Fruit fly (Drosophila melanogaster) whole organism, embryonic: ENCODE data around the gene CDase.

ENCODE experiments used
- Ada2b ChIP-seq: fragments of 200-800 bp; sonication (Bioruptor generic); IDR thresholded peaks from 2 replicates; pipeline ENCODE4 v1.3.6; 2022; ENCODE audit warnings: missing biosample characterization, missing genetic modification characterization
- Atf-2 ChIP-seq: fragments of 200-800 bp; sonication (Bioruptor generic); optimal IDR thresholded peaks from 2 replicates; lab custom pipeline; 2016; ENCODE audit warnings: missing biosample characterization, missing genetic modification characterization
- Awh ChIP-seq: fragments of 200-800 bp; sonication (Bioruptor generic); IDR thresholded peaks from 2 replicates; pipeline ENCODE4, ENCODE4 v1.3.6; 2022; ENCODE audit warnings: missing biosample characterization, missing genetic modification characterization
- B-H1 ChIP-seq: fragments of 200-800 bp; sonication (Bioruptor generic); IDR thresholded peaks from 3 replicates; pipeline ENCODE4 v1.3.6; 2022; ENCODE audit warnings: missing biosample characterization, missing genetic modification characterization
- CG10543 ChIP-seq: fragments of 200-800 bp; sonication (Bioruptor generic); optimal IDR thresholded peaks from 3 replicates; lab custom pipeline; 2017; ENCODE audit warnings: missing biosample characterization, mild to moderate bottlenecking, missing genetic modification characterization, moderate library complexity
- CG10565 ChIP-seq: fragments of 200-800 bp; sonication (Bioruptor generic); optimal IDR thresholded peaks from 3 replicates; lab custom pipeline; 2016; ENCODE audit warnings: missing biosample characterization, mild to moderate bottlenecking, missing genetic modification characterization
- CG10959 ChIP-seq: fragments of 200-800 bp; sonication (Bioruptor generic); IDR thresholded peaks from 2 replicates; pipeline ENCODE4 v1.3.6; 2022; ENCODE audit warnings: missing biosample characterization, missing genetic modification characterization
- CG11085 ChIP-seq: fragments of 200-800 bp; sonication (Bioruptor generic); IDR thresholded peaks from 2 replicates; pipeline ENCODE4 v1.3.6; 2022; ENCODE audit warnings: missing biosample characterization, missing genetic modification characterization
- CG11398 ChIP-seq: fragments of 200-800 bp; sonication (Bioruptor generic); optimal IDR thresholded peaks from 2 replicates; lab custom pipeline; 2016; ENCODE audit warnings: missing biosample characterization, missing genetic modification characterization
- CG13123 ChIP-seq: fragments of 200-800 bp; sonication (Bioruptor generic); optimal IDR thresholded peaks from 2 replicates; lab custom pipeline; 2016; ENCODE audit warnings: missing biosample characterization, missing genetic modification characterization
- CG13424 ChIP-seq: fragments of 200-800 bp; sonication (Bioruptor generic); optimal IDR thresholded peaks from 2 replicates; lab custom pipeline; 2019; ENCODE audit warnings: missing biosample characterization, mild to moderate bottlenecking, missing genetic modification characterization, moderate library complexity
- CG14441 ChIP-seq: fragments of 200-800 bp; sonication (Bioruptor generic); IDR thresholded peaks from 2 replicates; pipeline ENCODE4 v1.3.6; 2022; ENCODE audit warnings: missing biosample characterization, missing genetic modification characterization
- CG14860 ChIP-seq: fragments of 200-800 bp; sonication (Bioruptor generic); IDR thresholded peaks from 3 replicates; pipeline ENCODE4 v1.3.6; 2022; ENCODE audit warnings: missing biosample characterization, missing genetic modification characterization; ENCODE audit not compliant: partially characterized antibody
- CG1529 ChIP-seq: fragments of 200-800 bp; sonication (Bioruptor generic); optimal IDR thresholded peaks from 3 replicates; lab custom pipeline; 2018; ENCODE audit warnings: missing biosample characterization, missing genetic modification characterization
- CG17359 ChIP-seq: fragments of 200-800 bp; sonication (Bioruptor generic); optimal IDR thresholded peaks from 3 replicates; lab custom pipeline; 2018; ENCODE audit warnings: missing biosample characterization, mild to moderate bottlenecking, missing genetic modification characterization, moderate library complexity
- CG17912 ChIP-seq: fragments of 200-800 bp; sonication (Bioruptor generic); optimal IDR thresholded peaks from 2 replicates; lab custom pipeline; 2018; ENCODE audit warnings: missing biosample characterization, mild to moderate bottlenecking, missing genetic modification characterization
- CG5180 ChIP-seq: fragments of 200-800 bp; sonication (Bioruptor generic); optimal IDR thresholded peaks from 3 replicates; lab custom pipeline; 2017; ENCODE audit warnings: missing biosample characterization, missing genetic modification characterization, mild to moderate bottlenecking, moderate library complexity, missing genetic modification reagents
- CG6175 ChIP-seq: fragments of 200-800 bp; sonication (Bioruptor generic); IDR thresholded peaks from 3 replicates; pipeline ENCODE4 v1.3.6; 2022; ENCODE audit warnings: missing biosample characterization, missing genetic modification characterization
- CG6272 ChIP-seq: fragments of 200-800 bp; sonication (Bioruptor generic); IDR thresholded peaks from 2 replicates; pipeline ENCODE4 v1.3.6; 2022; ENCODE audit warnings: missing biosample characterization, missing genetic modification characterization
- CG6654 ChIP-seq: fragments of 200-800 bp; sonication (Bioruptor generic); optimal IDR thresholded peaks from 2 replicates; lab custom pipeline; 2017; ENCODE audit warnings: missing biosample characterization, mild to moderate bottlenecking, missing genetic modification characterization
- CG9876 ChIP-seq: fragments of 200-800 bp; sonication (Bioruptor generic); optimal IDR thresholded peaks from 2 replicates; lab custom pipeline; 2016; ENCODE audit warnings: missing biosample characterization, missing genetic modification characterization
- Dref ChIP-seq: fragments of 200-800 bp; sonication (Bioruptor generic); IDR thresholded peaks from 2 replicates; pipeline ENCODE4 v1.3.6; 2022; ENCODE audit warnings: missing biosample characterization, missing genetic modification characterization
- Ets97D ChIP-seq: fragments of 200-800 bp; sonication (Bioruptor generic); optimal IDR thresholded peaks from 3 replicates; lab custom pipeline; 2016; ENCODE audit warnings: missing biosample characterization, missing genetic modification characterization
- Mrtf ChIP-seq: fragments of 200-800 bp; sonication (Bioruptor generic); IDR thresholded peaks from 3 replicates; pipeline ENCODE4 v1.3.6; 2022; ENCODE audit warnings: missing biosample characterization, missing genetic modification characterization
- chn ChIP-seq: fragments of 200-800 bp; sonication (Bioruptor generic); optimal IDR thresholded peaks from 2 replicates; lab custom pipeline; 2016; ENCODE audit warnings: missing biosample characterization, missing genetic modification characterization
- dmrt11E ChIP-seq: fragments of 200-800 bp; sonication (Bioruptor generic); optimal IDR thresholded peaks from 3 replicates; lab custom pipeline; 2018; ENCODE audit warnings: missing biosample characterization, mild to moderate bottlenecking, missing genetic modification characterization, moderate library complexity
- dpn ChIP-seq, 2 experiments: fragments of 200-800 bp; sonication (Bioruptor generic); optimal IDR thresholded peaks; 3 replicates each; lab custom pipeline; 2016; ENCODE audit warnings: missing biosample characterization in 2 of 2, missing genetic modification characterization in 2 of 2
- gro ChIP-seq: fragments of 200-800 bp; sonication (Bioruptor generic); optimal IDR thresholded peaks from 2 replicates; lab custom pipeline; 2016; ENCODE audit warnings: missing biosample characterization, missing genetic modification characterization
- hb ChIP-seq: fragments of 200-800 bp; sonication (Bioruptor generic); IDR thresholded peaks from 3 replicates; pipeline ENCODE4 v1.3.6; 2022; ENCODE audit warnings: missing biosample characterization, missing genetic modification characterization; ENCODE audit not compliant: partially characterized antibody
- her ChIP-seq: fragments of 200-800 bp; sonication (Bioruptor generic); optimal IDR thresholded peaks from 2 replicates; lab custom pipeline; 2016; ENCODE audit warnings: missing biosample characterization, missing genetic modification characterization
- ken ChIP-seq: fragments of 200-800 bp; sonication (Bioruptor generic); IDR thresholded peaks from 3 replicates; pipeline ENCODE4 v1.3.6; 2022; ENCODE audit warnings: missing biosample characterization, missing genetic modification characterization
- knrl ChIP-seq: fragments of 200-800 bp; sonication (Bioruptor generic); IDR thresholded peaks from 3 replicates; pipeline ENCODE4 v1.3.6; 2022; ENCODE audit warnings: missing biosample characterization, missing genetic modification characterization; ENCODE audit not compliant: partially characterized antibody
- lov ChIP-seq, 2 experiments: fragments of 200-800 bp in 1 of 2; fragments of >200 bp in 1 of 2; sonication (Bioruptor generic) in 1 of 2; IDR thresholded peaks in 1 of 2; optimal IDR thresholded peaks in 1 of 2; 2 replicates in 1 of 2; 3 replicates in 1 of 2; pipeline versions ENCODE4 v1.3.6 to Lab custom; 2017 to 2022; ENCODE audit warnings: missing biosample characterization in 1 of 2, missing genetic modification characterization in 1 of 2
- nau ChIP-seq: fragments of 200-800 bp; sonication (Bioruptor generic); optimal IDR thresholded peaks from 3 replicates; lab custom pipeline; 2017; ENCODE audit warnings: missing biosample characterization, mild to moderate bottlenecking, missing genetic modification characterization, missing genetic modification reagents
- nom ChIP-seq: fragments of 200-800 bp; sonication (Bioruptor generic); optimal IDR thresholded peaks from 2 replicates; lab custom pipeline; 2017; ENCODE audit warnings: missing biosample characterization, missing genetic modification characterization, mild to moderate bottlenecking, moderate library complexity, missing genetic modification reagents
- odd ChIP-seq: fragments of 200-800 bp; sonication (Bioruptor generic); optimal IDR thresholded peaks from 2 replicates; lab custom pipeline; 2017; ENCODE audit warnings: missing biosample characterization, mild to moderate bottlenecking, missing genetic modification characterization
- prd ChIP-seq, 3 experiments: fragments of >200 bp in 2 of 3; fragments of 200-800 bp in 1 of 3; sonication (Bioruptor generic) in 1 of 3; optimal IDR thresholded peaks in 2 of 3; IDR thresholded peaks in 1 of 3; 2 replicates in 2 of 3; 3 replicates in 1 of 3; pipeline versions ENCODE4 v1.3.6 to Lab custom; 2017 to 2022; ENCODE audit warnings: missing biosample characterization in 1 of 3, missing genetic modification characterization in 1 of 3
- sna ChIP-seq: fragments of 200-800 bp; sonication (Bioruptor generic); IDR thresholded peaks from 2 replicates; pipeline ENCODE4 v1.3.6; 2022; ENCODE audit warnings: missing biosample characterization, missing genetic modification characterization; ENCODE audit not compliant: partially characterized antibody
- so ChIP-seq: fragments of 200-800 bp; sonication (Bioruptor generic); IDR thresholded peaks from 3 replicates; pipeline ENCODE4 v1.3.6; 2022; ENCODE audit warnings: missing biosample characterization, missing genetic modification characterization
- sob ChIP-seq: fragments of 200-800 bp; sonication (Bioruptor generic); IDR thresholded peaks from 2 replicates; pipeline ENCODE4 v1.3.6; 2022; ENCODE audit warnings: missing biosample characterization, missing genetic modification characterization
- tap ChIP-seq: fragments of 200-800 bp; optimal IDR thresholded peaks from 3 replicates; lab custom pipeline; 2019; ENCODE audit warnings: missing biosample characterization, mild to moderate bottlenecking, missing genetic modification characterization, moderate library complexity
- tgo ChIP-seq: fragments of 200-800 bp; sonication (Bioruptor generic); IDR thresholded peaks from 3 replicates; pipeline ENCODE4 v1.3.6; 2022; ENCODE audit warnings: missing biosample characterization, missing genetic modification characterization
- toy ChIP-seq: fragments of 200-800 bp; sonication (Bioruptor generic); IDR thresholded peaks from 2 replicates; pipeline ENCODE4 v1.3.6; 2022; ENCODE audit warnings: missing biosample characterization, missing genetic modification characterization
- trh ChIP-seq: fragments of 200-800 bp; sonication (Bioruptor generic); optimal IDR thresholded peaks from 2 replicates; lab custom pipeline; 2016; ENCODE audit warnings: missing biosample characterization, missing genetic modification characterization
- tx ChIP-seq: fragments of 200-800 bp; sonication (Bioruptor generic); optimal IDR thresholded peaks from 2 replicates; lab custom pipeline; 2016; ENCODE audit warnings: missing biosample characterization, missing genetic modification characterization
- unc-4 ChIP-seq: fragments of 200-800 bp; sonication (Bioruptor generic); IDR thresholded peaks from 2 replicates; pipeline ENCODE4 v1.3.6; 2022; ENCODE audit warnings: missing biosample characterization, missing genetic modification characterization; ENCODE audit not compliant: partially characterized antibody
- unpg ChIP-seq: fragments of 200-800 bp; sonication (Bioruptor generic); optimal IDR thresholded peaks from 3 replicates; lab custom pipeline; 2018; ENCODE audit warnings: missing biosample characterization, mild to moderate bottlenecking, missing genetic modification characterization, moderate library complexity
- zen ChIP-seq: fragments of 200-800 bp; sonication (Bioruptor generic); optimal IDR thresholded peaks from 3 replicates; lab custom pipeline; 2018; ENCODE audit warnings: missing biosample characterization, mild to moderate bottlenecking, missing genetic modification characterization, moderate library complexity
- zf30C ChIP-seq: fragments of 200-800 bp; sonication (Bioruptor generic); optimal IDR thresholded peaks from 3 replicates; lab custom pipeline; 2018; ENCODE audit warnings: missing biosample characterization, mild to moderate bottlenecking, missing genetic modification characterization

The CDase gene

dm6 chr3R:30450224-30450623 lies 9.1 kb upstream of the CDase start (continued):
- no peak for TF ChIP-seq knrl (GFP tag; lab: Robert Waterston, UW)
- peak; percentile 74 for TF ChIP-seq nom (GFP tag; lab: Kevin White, UChicago)
- TF ChIP-seq unpg, result peak; percentile 70
- peak; percentile 33 for TF ChIP-seq chn (GFP tag; lab: Kevin White, UChicago)
- TF ChIP-seq CG6272 (GFP tag; lab: Robert Waterston, UW), result no peak
- peak; percentile 30 for TF ChIP-seq CG17912
- peak; percentile 79 for TF ChIP-seq CG17359 (tag; lab: Kevin White, UChicago)
- TF ChIP-seq CG13424, result no peak
- no peak for TF ChIP-seq prd (optimal IDR thresholded peaks at IDR 0.05; lab: Kevin White, UChicago)
- TF ChIP-seq prd (GFP tag; IDR thresholded peaks at IDR 0.05; lab: Robert Waterston, UW), result peak; percentile 31; the same call in 1 of the 3 replicates
- TF ChIP-seq odd, result peak; percentile 73
- TF ChIP-seq CG10959 (GFP tag; lab: Robert Waterston, UW), result peak; percentile 67
- TF ChIP-seq trh (GFP tag; lab: Kevin White, UChicago), result peak; percentile 74
- TF ChIP-seq Mrtf (GFP tag; lab: Robert Waterston, UW), result peak; percentile 62; the same call in 2 of the 3 replicates
- TF ChIP-seq tap, result peak; percentile 52
- TF ChIP-seq CG11398, result peak; percentile 70
- TF ChIP-seq Dref (GFP tag; lab: Robert Waterston, UW), result peak; percentile 27; the same call in 1 of the 2 replicates
- TF ChIP-seq Ets97D (GFP tag; lab: Kevin White, UChicago), result peak; percentile 41
- TF ChIP-seq gro (GFP tag; lab: Kevin White, UChicago), result peak; percentile 54
- TF ChIP-seq toy, result peak; percentile 70; the same call in 1 of the 2 replicates
- TF ChIP-seq CG5180 (GFP tag; lab: Kevin White, UChicago), result peak; percentile 26
- peak; percentile 31 for TF ChIP-seq CG10543
- peak; percentile 48 for TF ChIP-seq CG10565 (GFP tag; lab: Kevin White, UChicago)
- no peak for TF ChIP-seq zf30C
- no peak for TF ChIP-seq zen
- peak; percentile 53; the same call in 1 of the 2 replicates for TF ChIP-seq CG14441 (GFP tag; lab: Robert Waterston, UW)
- TF ChIP-seq B-H1, result peak; percentile 77; the same call in 1 of the 3 replicates
- peak; percentile 59 for TF ChIP-seq tx (GFP tag; lab: Kevin White, UChicago)
- peak; percentile 49 for TF ChIP-seq dmrt11E (tag; lab: Kevin White, UChicago)
- TF ChIP-seq CG6654, result peak; percentile 22
- peak; percentile 79 for TF ChIP-seq her
- peak; percentile 69 for TF ChIP-seq CG1529 (GFP tag; lab: Kevin White, UChicago)
- peak; percentile 73 for TF ChIP-seq Atf-2 (GFP tag; lab: Kevin White, UChicago)
- peak; percentile 85; the same call in 1 of the 2 replicates for TF ChIP-seq CG11085
- TF ChIP-seq tgo (GFP tag; lab: Robert Waterston, UW), result peak; percentile 56; the same call in 2 of the 3 replicates
- no peak for TF ChIP-seq CG13123 (GFP tag; lab: Kevin White, UChicago)
- peak; percentile 96 for TF ChIP-seq Awh (GFP tag; lab: Robert Waterston, UW)
- peak; percentile 51; the same call in 1 of the 2 replicates for TF ChIP-seq Ada2b (GFP tag; lab: Robert Waterston, UW)
- TF ChIP-seq hb (GFP tag; lab: Robert Waterston, UW), result no peak
- TF ChIP-seq sna (GFP tag; lab: Robert Waterston, UW), result no peak
- peak; percentile 41 for TF ChIP-seq CG9876 (GFP tag; lab: Kevin White, UChicago)
- no peak for TF ChIP-seq lov (optimal IDR thresholded peaks at IDR 0.05; lab: Kevin White, UChicago)
- peak; percentile 90 for TF ChIP-seq lov (GFP tag; IDR thresholded peaks at IDR 0.05; lab: Robert Waterston, UW)
- peak; percentile 89 for TF ChIP-seq nau (GFP tag; lab: Kevin White, UChicago)
- 0 out of 2 replicates have a peak, but pooled peaks have one; percentile 12 for TF ChIP-seq unc-4 (GFP tag; lab: Robert Waterston, UW)
- peak; percentile 6 to 84 for TF ChIP-seq dpn (GFP tag; optimal IDR thresholded peaks at IDR 0.05; lab: Kevin White, UChicago)
- 0 out of 3 replicates have a peak, but pooled peaks have one; percentile 43 for TF ChIP-seq ken (GFP tag; lab: Robert Waterston, UW)
- peak; percentile 46; the same call in 1 of the 3 replicates for TF ChIP-seq CG6175 (GFP tag; lab: Robert Waterston, UW)
- TF ChIP-seq sob (GFP tag; lab: Robert Waterston, UW), result peak; percentile 86
- TF ChIP-seq so (GFP tag; lab: Robert Waterston, UW), result peak; percentile 56; the same call in 2 of the 3 replicates
- no peak for TF ChIP-seq CG14860 (GFP tag; lab: Robert Waterston, UW)
